Worm (Caenorhabditis elegans): ENCODE measurements around the gene idpp-14.

ce11 chrX:16124794-16125193, 42.6 kb downstream of the idpp-14 start:
- TF ChIP-seq zag-1 (tag; optimal IDR thresholded peaks at IDR 0.05), result no peak
- TF ChIP-seq ama-1 (optimal IDR thresholded peaks at IDR 0.05), result no peak
- no peak for TF ChIP-seq vab-7 (GFP tag; IDR thresholded peaks at IDR 0.05)
- TF ChIP-seq hmg-1.1 (GFP tag; IDR thresholded peaks at IDR 0.05), result no peak
- no peak for TF ChIP-seq jun-1 (tag; optimal IDR thresholded peaks at IDR 0.05)
- no peak for TF ChIP-seq spr-1 (tag; optimal IDR thresholded peaks at IDR 0.05)
- no peak for TF ChIP-seq F37D6.2 (tag; optimal IDR thresholded peaks at IDR 0.05)
- TF ChIP-seq php-3 (GFP tag; IDR thresholded peaks at IDR 0.05), result no peak
- TF ChIP-seq ceh-62 (tag; optimal IDR thresholded peaks at IDR 0.05), result no peak
- no peak for TF ChIP-seq skn-1 (tag; optimal IDR thresholded peaks at IDR 0.05)
